Fruit fly (Drosophila melanogaster) whole organism, prepupa: ENCODE data around the gene CG7943.
A peak's percentile ranks its signal among the peaks of the same experiment; 100 is the strongest.

Experiments used
- Blimp-1 ChIP-seq: fragments of 200-800 bp; sonication (Bioruptor generic); optimal IDR thresholded peaks from 3 replicates; lab custom pipeline; 2017; ENCODE audit warnings: missing biosample characterization, missing genetic modification characterization, mild to moderate bottlenecking, moderate library complexity, missing genetic modification reagents
- CG10631 ChIP-seq: fragments of 200-800 bp; sonication (Bioruptor generic); optimal IDR thresholded peaks from 2 replicates; lab custom pipeline; 2016; ENCODE audit warnings: missing biosample characterization, missing genetic modification characterization
- CG11294 ChIP-seq: fragments of 200-800 bp; sonication (Bioruptor generic); IDR thresholded peaks from 2 replicates; pipeline ENCODE4 v1.3.6; 2022; ENCODE audit warnings: missing biosample characterization, missing genetic modification characterization
- CG11902 ChIP-seq: fragments of 200-800 bp; sonication (Bioruptor generic); optimal IDR thresholded peaks from 3 replicates; lab custom pipeline; 2016; ENCODE audit warnings: missing biosample characterization, missing genetic modification characterization
- CG15336 ChIP-seq: fragments of 200-800 bp; sonication (Bioruptor generic); IDR thresholded peaks from 2 replicates; pipeline ENCODE4 v1.3.6; 2022; ENCODE audit warnings: missing biosample characterization, missing genetic modification characterization
- CG1621 ChIP-seq: fragments of 200-800 bp; sonication (Bioruptor generic); optimal IDR thresholded peaks from 3 replicates; lab custom pipeline; 2018; ENCODE audit warnings: missing biosample characterization, mild to moderate bottlenecking, missing genetic modification characterization
- CG16779 ChIP-seq: fragments of 200-800 bp; sonication (Bioruptor generic); optimal IDR thresholded peaks from 3 replicates; lab custom pipeline; 2017; ENCODE audit warnings: missing biosample characterization, mild to moderate bottlenecking, missing genetic modification characterization
- CG3032 ChIP-seq: fragments of 200-800 bp; optimal IDR thresholded peaks from 2 replicates; lab custom pipeline; 2019; ENCODE audit warnings: missing biosample characterization, mild to moderate bottlenecking, missing genetic modification characterization, moderate library complexity
- CG31627 ChIP-seq: fragments of 200-800 bp; sonication (Bioruptor generic); optimal IDR thresholded peaks from 3 replicates; lab custom pipeline; 2016; ENCODE audit warnings: missing biosample characterization, missing genetic modification characterization
- CG32006 ChIP-seq: fragments of 200-800 bp; sonication (Bioruptor generic); optimal IDR thresholded peaks from 3 replicates; lab custom pipeline; 2017; ENCODE audit warnings: missing biosample characterization, mild to moderate bottlenecking, missing genetic modification characterization
- CG3919 ChIP-seq: fragments of 200-800 bp; sonication (Bioruptor generic); optimal IDR thresholded peaks from 3 replicates; lab custom pipeline; 2016; ENCODE audit warnings: missing biosample characterization, missing genetic modification characterization
- CG4318 ChIP-seq: fragments of 200-800 bp; sonication (Bioruptor generic); optimal IDR thresholded peaks from 3 replicates; lab custom pipeline; 2017; ENCODE audit warnings: missing biosample characterization, mild to moderate bottlenecking, missing genetic modification characterization
- CG6792 ChIP-seq: fragments of 200-800 bp; sonication (Bioruptor generic); optimal IDR thresholded peaks from 3 replicates; lab custom pipeline; 2016; ENCODE audit warnings: missing biosample characterization, missing genetic modification characterization
- CG6808 ChIP-seq: fragments of 200-800 bp; sonication (Bioruptor generic); optimal IDR thresholded peaks from 3 replicates; lab custom pipeline; 2017; ENCODE audit warnings: missing biosample characterization, missing genetic modification characterization, mild to moderate bottlenecking, moderate library complexity, missing genetic modification reagents
- CG8119 ChIP-seq: fragments of 200-800 bp; sonication (Bioruptor generic); IDR thresholded peaks from 3 replicates; pipeline ENCODE4 v1.3.6; 2022; ENCODE audit warnings: missing biosample characterization, missing genetic modification characterization
- CG8632 ChIP-seq: fragments of 200-800 bp; sonication (Bioruptor generic); optimal IDR thresholded peaks from 3 replicates; lab custom pipeline; 2016; ENCODE audit warnings: missing biosample characterization, missing genetic modification characterization
- CG9139 ChIP-seq: fragments of 200-800 bp; sonication (Bioruptor generic); optimal IDR thresholded peaks from 3 replicates; lab custom pipeline; 2017; ENCODE audit warnings: missing biosample characterization, mild to moderate bottlenecking, missing genetic modification characterization
- Eip75B ChIP-seq: fragments of 200-800 bp; sonication (Bioruptor generic); optimal IDR thresholded peaks from 3 replicates; lab custom pipeline; 2016; ENCODE audit warnings: missing biosample characterization, missing genetic modification characterization
- Eip78C ChIP-seq: fragments of 200-800 bp; sonication (Bioruptor generic); peaks from one replicate; lab custom pipeline; 2016; ENCODE audit warnings: missing biosample characterization, missing genetic modification characterization
- Ets21C ChIP-seq: fragments of 200-800 bp; sonication (Bioruptor generic); optimal IDR thresholded peaks from 3 replicates; lab custom pipeline; 2016; ENCODE audit warnings: missing biosample characterization, missing genetic modification characterization
- Ets96B ChIP-seq: fragments of 200-800 bp; optimal IDR thresholded peaks from 2 replicates; lab custom pipeline; 2019; ENCODE audit warnings: missing biosample characterization, mild to moderate bottlenecking, missing genetic modification characterization, moderate library complexity
- Gug ChIP-seq: fragments of 200-800 bp; sonication (Bioruptor generic); IDR thresholded peaks from 2 replicates; pipeline ENCODE4 v1.3.6; 2022; ENCODE audit warnings: missing biosample characterization, missing genetic modification characterization
- Met ChIP-seq: fragments of 200-800 bp; sonication (Bioruptor generic); optimal IDR thresholded peaks from 3 replicates; lab custom pipeline; 2016; ENCODE audit warnings: missing biosample characterization, missing genetic modification characterization
- OdsH ChIP-seq: fragments of 200-800 bp; sonication (Bioruptor generic); optimal IDR thresholded peaks from 3 replicates; lab custom pipeline; 2016; ENCODE audit warnings: missing biosample characterization, missing genetic modification characterization
- Sox14 ChIP-seq: fragments of 200-800 bp; sonication (Bioruptor generic); optimal IDR thresholded peaks from 3 replicates; lab custom pipeline; 2016; ENCODE audit warnings: missing biosample characterization, missing genetic modification characterization
- Sox15 ChIP-seq: fragments of 200-800 bp; sonication (Bioruptor generic); optimal IDR thresholded peaks from 3 replicates; lab custom pipeline; 2016; ENCODE audit warnings: missing biosample characterization, missing genetic modification characterization
- acj6 ChIP-seq: fragments of 200-800 bp; sonication (Bioruptor generic); optimal IDR thresholded peaks from 3 replicates; lab custom pipeline; 2016; ENCODE audit warnings: missing biosample characterization, missing genetic modification characterization
- cyc ChIP-seq: fragments of 200-800 bp; sonication (Bioruptor generic); optimal IDR thresholded peaks from 3 replicates; lab custom pipeline; 2016; ENCODE audit warnings: missing biosample characterization, missing genetic modification characterization
- dsx ChIP-seq: fragments of 200-800 bp; optimal IDR thresholded peaks from 3 replicates; lab custom pipeline; 2019; ENCODE audit warnings: missing biosample characterization, mild to moderate bottlenecking, missing genetic modification characterization, moderate library complexity; ENCODE audit not compliant: poor library complexity, severe bottlenecking
- eg ChIP-seq: fragments of 200-800 bp; sonication (Bioruptor generic); IDR thresholded peaks from 3 replicates; pipeline ENCODE4 v1.3.6; 2022; ENCODE audit warnings: missing biosample characterization, missing genetic modification characterization
- esn ChIP-seq: fragments of 200-800 bp; sonication (Bioruptor generic); optimal IDR thresholded peaks from 2 replicates; lab custom pipeline; 2016; ENCODE audit warnings: missing biosample characterization, mild to moderate bottlenecking, missing genetic modification characterization, moderate library complexity
- fkh ChIP-seq: fragments of 200-800 bp; sonication (Bioruptor generic); optimal IDR thresholded peaks from 3 replicates; lab custom pipeline; 2017; ENCODE audit warnings: missing biosample characterization, mild to moderate bottlenecking, missing genetic modification characterization, moderate library complexity
- lz ChIP-seq: fragments of 200-800 bp; sonication (Bioruptor generic); optimal IDR thresholded peaks from 3 replicates; lab custom pipeline; 2016; ENCODE audit warnings: missing biosample characterization, missing genetic modification characterization
- pdm3 ChIP-seq: fragments of 200-800 bp; sonication (Bioruptor generic); optimal IDR thresholded peaks from 3 replicates; lab custom pipeline; 2016; ENCODE audit warnings: missing biosample characterization, missing genetic modification characterization
- salr ChIP-seq, 2 experiments: fragments of 200-800 bp; sonication (Bioruptor generic); optimal IDR thresholded peaks; 3 replicates each; lab custom pipeline; 2016 to 2018; ENCODE audit warnings: missing biosample characterization in 2 of 2, missing genetic modification characterization in 2 of 2, mild to moderate bottlenecking in 1 of 2
- spab ChIP-seq: fragments of 200-800 bp; sonication (Bioruptor generic); optimal IDR thresholded peaks from 2 replicates; lab custom pipeline; 2017; ENCODE audit warnings: missing biosample characterization, mild to moderate bottlenecking, missing genetic modification characterization, missing genetic modification reagents
- ss ChIP-seq, 2 experiments: fragments of 200-800 bp; sonication (Bioruptor generic); optimal IDR thresholded peaks; 2 replicates in 1 of 2; 3 replicates in 1 of 2; lab custom pipeline; 2017 to 2018; ENCODE audit warnings: mild to moderate bottlenecking in 2 of 2, missing biosample characterization in 2 of 2, missing genetic modification characterization in 2 of 2, moderate library complexity in 1 of 2

Gene CG7943

DNA sequence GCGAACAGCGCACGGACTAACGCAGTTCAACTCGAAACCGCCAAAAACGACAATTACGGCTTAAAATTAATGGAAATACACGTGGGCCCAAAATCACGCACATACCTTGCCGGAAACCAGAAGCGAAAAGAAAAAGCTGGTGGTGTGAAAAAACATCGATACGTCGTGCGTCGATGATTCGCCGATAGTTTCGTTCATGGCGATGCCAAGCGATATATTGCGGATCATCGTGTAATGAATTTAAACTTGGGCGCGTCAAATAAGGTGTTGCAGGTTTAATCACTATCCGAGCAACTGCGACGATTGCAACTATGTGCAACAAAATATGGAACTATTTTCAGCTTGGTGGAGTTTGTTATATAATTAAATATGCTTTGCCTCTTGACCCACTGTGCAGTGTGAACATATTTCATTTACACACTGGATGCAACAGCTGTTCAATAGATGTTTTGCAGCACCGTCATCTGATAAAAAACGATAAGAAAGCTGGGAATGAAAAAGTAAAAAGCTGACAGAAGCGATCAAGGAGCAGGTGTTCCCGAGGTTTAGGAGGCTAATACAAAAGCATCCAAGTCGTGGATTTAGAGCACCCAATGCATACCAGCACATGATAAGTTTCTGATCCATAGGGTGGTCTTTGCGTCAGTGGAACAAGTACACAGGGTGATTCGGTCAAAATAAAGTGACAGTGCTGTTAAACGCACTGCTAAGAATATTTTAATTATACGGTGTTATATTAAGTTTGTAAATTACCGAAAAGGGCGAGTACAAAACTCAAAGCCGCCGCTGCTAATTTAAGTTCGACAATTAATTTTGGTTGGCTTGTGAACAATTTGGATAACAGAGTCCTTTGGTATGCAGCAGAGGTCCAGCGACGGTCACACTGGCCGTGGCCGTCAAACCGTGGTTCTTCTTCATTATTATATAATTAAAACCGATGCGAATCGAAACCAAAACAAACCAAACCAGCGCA, at the start of gene CG7943, which contains the start of gene RpL32 (continued):
- TF ChIP-seq Blimp-1 (GFP tag; lab: Kevin White, UChicago) (peak; percentile 84), Eip75B (GFP tag; lab: Kevin White, UChicago) (peak; percentile 94), CG8119 (GFP tag; lab: Robert Waterston, UW) (peak; percentile 81), CG3919 (GFP tag; lab: Kevin White, UChicago) (peak; percentile 94), CG6792 (peak; percentile 92), acj6 (peak; percentile 91), CG11294 (peak; percentile 85), fkh (GFP tag; lab: Kevin White, UChicago) (peak; percentile 82), spab (no peak), CG6808 (GFP tag; lab: Kevin White, UChicago) (peak; percentile 80)

dm6 chr3R:29997607-29998236, 48.5 kb upstream of the CG7943 start, which contains the start of the genes CG15525 and CG11504:
TSS of gene CG15525 (minus strand) at chr3R:29997676.
TSS of gene CG11504 (plus strand) at chr3R:29997900.
- TF ChIP-seq lz (GFP tag; lab: Kevin White, UChicago) (peak; percentile 57), Gug (GFP tag; lab: Robert Waterston, UW) (peak; percentile 52; the same call in 1 of the 2 replicates), cyc (GFP tag; lab: Kevin White, UChicago) (peak; percentile 49), CG4318 (GFP tag; lab: Kevin White, UChicago) (no peak), Blimp-1 (GFP tag; lab: Kevin White, UChicago) (no peak), Met (GFP tag; lab: Kevin White, UChicago) (no peak), CG31627 (peak; percentile 50), CG8632 (GFP tag; lab: Kevin White, UChicago) (no peak), fkh (GFP tag; lab: Kevin White, UChicago) (peak; percentile 66), acj6 (no peak), CG11902 (GFP tag; lab: Kevin White, UChicago) (peak; percentile 38), Ets96B (tag; lab: Kevin White, UChicago) (peak; percentile 33), CG11294 (no peak; the same call in 1 of the 2 replicates), esn (peak; percentile 58), CG3032 (tag; lab: Kevin White, UChicago) (peak; percentile 20), CG9139 (no peak), Eip78C (GFP tag; lab: Kevin White, UChicago) (peak; percentile 79), CG32006 (GFP tag; lab: Kevin White, UChicago) (no peak), Sox14 (GFP tag; lab: Kevin White, UChicago) (peak; percentile 80)

dm6 chr3R:29999495-29999894, 46.8 kb upstream of the CG7943 start, which contains the start of gene CG34298:
TSS of gene CG34298 (plus strand) at chr3R:29999795.
- TF ChIP-seq fkh (GFP tag; lab: Kevin White, UChicago) = no peak
- no peak for TF ChIP-seq Eip75B (GFP tag; lab: Kevin White, UChicago)
- TF ChIP-seq CG15336 (GFP tag; lab: Robert Waterston, UW) = no peak

DNA sequence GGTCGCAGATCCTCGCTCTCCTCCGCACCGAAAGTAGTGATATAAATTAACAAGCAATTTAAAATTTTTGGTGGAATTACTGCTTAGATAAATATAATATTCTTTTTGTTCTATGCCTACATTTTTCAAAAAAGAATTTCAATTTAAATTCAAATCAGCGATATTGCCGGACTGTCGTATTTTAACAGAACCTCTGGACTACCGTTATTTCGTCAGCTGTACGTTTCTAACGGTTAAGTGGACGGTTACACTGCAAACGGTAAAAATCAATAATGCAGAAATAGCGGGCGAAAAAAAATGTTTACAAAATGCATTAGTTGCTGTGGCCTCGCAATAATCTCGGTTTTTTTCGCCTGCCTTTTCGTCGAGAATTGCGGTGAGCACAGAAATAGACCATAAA, 46.0 kb upstream of the CG7943 start, which contains the start of gene Tace:
Gene Tace (plus strand): TSS at position 245 of the 400 bp plus-strand sequence.
- no peak for TF ChIP-seq CG16779 (tag; lab: Kevin White, UChicago)
- TF ChIP-seq pdm3 (GFP tag; lab: Kevin White, UChicago) = no peak
- TF ChIP-seq Gug (GFP tag; lab: Robert Waterston, UW) = no peak
- no peak for TF ChIP-seq CG8632 (GFP tag; lab: Kevin White, UChicago)
- no peak for TF ChIP-seq acj6
- TF ChIP-seq CG10631 (GFP tag; lab: Kevin White, UChicago) = no peak
- TF ChIP-seq Ets21C = no peak
- TF ChIP-seq CG1621 (tag; lab: Kevin White, UChicago) = no peak
- TF ChIP-seq CG11294 = no peak
- TF ChIP-seq eg (GFP tag; lab: Robert Waterston, UW) = no peak
- TF ChIP-seq OdsH (GFP tag; lab: Kevin White, UChicago) = no peak
- TF ChIP-seq ss (GFP tag; optimal IDR thresholded peaks at IDR 0.05; lab: Kevin White, UChicago) = no peak
- TF ChIP-seq salr (GFP tag; optimal IDR thresholded peaks at IDR 0.05; lab: Kevin White, UChicago) = no peak
- no peak for TF ChIP-seq CG15336 (GFP tag; lab: Robert Waterston, UW)
- TF ChIP-seq spab = no peak
- TF ChIP-seq dsx = no peak
- TF ChIP-seq CG3919 (GFP tag; lab: Kevin White, UChicago) = no peak
- TF ChIP-seq Sox15 (GFP tag; lab: Kevin White, UChicago) = no peak
